Fruit fly (Drosophila melanogaster) whole organism, embryonic: ENCODE results near the gene CG42540.

Experiments used
- ATbp ChIP-seq: fragments of 200-800 bp; sonication (Bioruptor generic); optimal IDR thresholded peaks from 2 replicates; lab custom pipeline; 2017; ENCODE audit warnings: missing biosample characterization, mild to moderate bottlenecking, missing genetic modification characterization, missing genetic modification reagents
- Aef1 ChIP-seq: fragments of 200-800 bp; sonication (Bioruptor generic); IDR thresholded peaks from 3 replicates; pipeline ENCODE4 v1.3.6; 2022; ENCODE audit warnings: missing biosample characterization, missing genetic modification characterization
- CG10654 ChIP-seq: fragments of 200-800 bp; sonication (Bioruptor generic); optimal IDR thresholded peaks from 2 replicates; lab custom pipeline; 2016; ENCODE audit warnings: missing biosample characterization, missing genetic modification characterization
- CG11696 ChIP-seq: fragments of 200-800 bp; sonication (Bioruptor generic); IDR thresholded peaks from 2 replicates; pipeline ENCODE4 v1.3.6; 2022; ENCODE audit warnings: missing biosample characterization, missing genetic modification characterization
- CG12744 ChIP-seq: fragments of 200-800 bp; sonication (Bioruptor generic); optimal IDR thresholded peaks from 2 replicates; lab custom pipeline; 2016; ENCODE audit warnings: missing biosample characterization, missing genetic modification characterization
- CG13775 ChIP-seq: fragments of 200-800 bp; sonication (Bioruptor generic); optimal IDR thresholded peaks from 3 replicates; lab custom pipeline; 2017; ENCODE audit warnings: missing biosample characterization, mild to moderate bottlenecking, missing genetic modification characterization
- CG13894 ChIP-seq: fragments of 200-800 bp; sonication (Bioruptor generic); optimal IDR thresholded peaks from 3 replicates; lab custom pipeline; 2018; ENCODE audit warnings: missing biosample characterization, mild to moderate bottlenecking, missing genetic modification characterization, moderate library complexity
- CG14441 ChIP-seq: fragments of 200-800 bp; sonication (Bioruptor generic); IDR thresholded peaks from 2 replicates; pipeline ENCODE4 v1.3.6; 2022; ENCODE audit warnings: missing biosample characterization, missing genetic modification characterization
- CG14667 ChIP-seq: fragments of 200-800 bp; sonication (Bioruptor generic); IDR thresholded peaks from 2 replicates; pipeline ENCODE4 v1.3.6; 2022; ENCODE audit warnings: missing biosample characterization, missing genetic modification characterization
- CG14710 ChIP-seq: fragments of 200-800 bp; sonication (Bioruptor generic); optimal IDR thresholded peaks from 3 replicates; lab custom pipeline; 2019; ENCODE audit warnings: missing biosample characterization, mild to moderate bottlenecking, missing genetic modification characterization, moderate library complexity
- CG15269 ChIP-seq: fragments of 200-800 bp; sonication (Bioruptor generic); optimal IDR thresholded peaks from 2 replicates; lab custom pipeline; 2018; ENCODE audit warnings: missing biosample characterization, mild to moderate bottlenecking, missing genetic modification characterization, moderate library complexity
- CG2116 ChIP-seq: fragments of 200-800 bp; sonication (Bioruptor generic); optimal IDR thresholded peaks from 3 replicates; lab custom pipeline; 2018; ENCODE audit warnings: missing biosample characterization, mild to moderate bottlenecking, missing genetic modification characterization
- CG43689 ChIP-seq: fragments of 200-800 bp; sonication (Bioruptor generic); IDR thresholded peaks from 2 replicates; pipeline ENCODE4 v1.3.6; 2022; ENCODE audit warnings: missing biosample characterization, missing genetic modification characterization
- CG4707 ChIP-seq: fragments of 200-800 bp; sonication (Bioruptor generic); optimal IDR thresholded peaks from 2 replicates; lab custom pipeline; 2018; ENCODE audit warnings: missing biosample characterization, mild to moderate bottlenecking, missing genetic modification characterization, moderate library complexity
- CG5245 ChIP-seq: fragments of 200-800 bp; sonication (Bioruptor generic); optimal IDR thresholded peaks from 3 replicates; lab custom pipeline; 2016; ENCODE audit warnings: missing biosample characterization, missing genetic modification characterization
- CG6272 ChIP-seq: fragments of 200-800 bp; sonication (Bioruptor generic); IDR thresholded peaks from 2 replicates; pipeline ENCODE4 v1.3.6; 2022; ENCODE audit warnings: missing biosample characterization, missing genetic modification characterization
- CG6683 ChIP-seq: fragments of 200-800 bp; sonication (Bioruptor generic); optimal IDR thresholded peaks from 2 replicates; lab custom pipeline; 2017; ENCODE audit warnings: missing biosample characterization, mild to moderate bottlenecking, missing genetic modification characterization, missing genetic modification reagents
- CG6813 ChIP-seq: fragments of 200-800 bp; sonication (Bioruptor generic); optimal IDR thresholded peaks from 2 replicates; lab custom pipeline; 2017; ENCODE audit warnings: missing biosample characterization, missing genetic modification characterization, mild to moderate bottlenecking, moderate library complexity, missing genetic modification reagents
- CG7357 ChIP-seq: fragments of 200-800 bp; sonication (Bioruptor generic); IDR thresholded peaks from 3 replicates; pipeline ENCODE4 v1.3.6; 2022; ENCODE audit warnings: missing biosample characterization, missing genetic modification characterization
- CG7963 ChIP-seq: fragments of 200-800 bp; sonication (Bioruptor generic); IDR thresholded peaks from 3 replicates; pipeline ENCODE4 v1.3.6; 2022; ENCODE audit warnings: missing biosample characterization, missing genetic modification characterization; ENCODE audit not compliant: partially characterized antibody
- E2f1 ChIP-seq: fragments of 200-800 bp; sonication (Bioruptor generic); IDR thresholded peaks from 2 replicates; pipeline ENCODE4 v1.3.6; 2022; ENCODE audit warnings: missing biosample characterization, missing genetic modification characterization
- Fer1 ChIP-seq: fragments of 200-800 bp; sonication (Bioruptor generic); optimal IDR thresholded peaks from 2 replicates; lab custom pipeline; 2017; ENCODE audit warnings: missing biosample characterization, mild to moderate bottlenecking, missing genetic modification characterization
- GATAe ChIP-seq: fragments of 200-800 bp; sonication (Bioruptor generic); conservative IDR thresholded peaks from 2 replicates; pipeline ENCODE4 v1.3.6; 2022; ENCODE audit warnings: missing biosample characterization, missing genetic modification characterization
- HmgD ChIP-seq: fragments of 200-800 bp; sonication (Bioruptor generic); optimal IDR thresholded peaks from 3 replicates; lab custom pipeline; 2016; ENCODE audit warnings: missing biosample characterization, missing genetic modification characterization
- Hmx ChIP-seq: fragments of 200-800 bp; sonication (Bioruptor generic); optimal IDR thresholded peaks from 2 replicates; lab custom pipeline; 2016; ENCODE audit warnings: missing biosample characterization, missing genetic modification characterization
- Hr51 ChIP-seq, 2 experiments: fragments of 200-800 bp; sonication (Bioruptor generic); optimal IDR thresholded peaks; 2 replicates in 1 of 2; 3 replicates in 1 of 2; lab custom pipeline; 2016 to 2018; ENCODE audit warnings: missing biosample characterization in 2 of 2, missing genetic modification characterization in 2 of 2, mild to moderate bottlenecking in 1 of 2, moderate library complexity in 1 of 2
- Kr ChIP-seq: fragments of 200-800 bp; sonication (Bioruptor generic); optimal IDR thresholded peaks from 2 replicates; lab custom pipeline; 2017; ENCODE audit warnings: missing biosample characterization, mild to moderate bottlenecking, missing genetic modification characterization
- Lhr ChIP-seq: fragments of 200-800 bp; sonication (Bioruptor generic); optimal IDR thresholded peaks from 3 replicates; lab custom pipeline; 2017; ENCODE audit warnings: mild to moderate bottlenecking, missing biosample characterization, missing genetic modification reagents, missing genetic modification characterization
- Meics ChIP-seq: fragments of 200-800 bp; sonication (Bioruptor generic); optimal IDR thresholded peaks from 2 replicates; lab custom pipeline; 2017; ENCODE audit warnings: missing biosample characterization, mild to moderate bottlenecking, missing genetic modification characterization
- NC2β ChIP-seq: fragments of 200-800 bp; sonication (Bioruptor generic); optimal IDR thresholded peaks from 2 replicates; lab custom pipeline; 2016; ENCODE audit warnings: missing biosample characterization, missing genetic modification characterization
- Sox102F ChIP-seq: fragments of 200-800 bp; sonication (Bioruptor generic); optimal IDR thresholded peaks from 2 replicates; lab custom pipeline; 2018; ENCODE audit warnings: missing biosample characterization, mild to moderate bottlenecking, missing genetic modification characterization, moderate library complexity
- Tbp ChIP-seq: fragments of >200 bp; optimal IDR thresholded peaks from 2 replicates; lab custom pipeline; 2018; ENCODE audit warnings: missing biosample characterization, missing genetic modification characterization
- dmrt99B ChIP-seq: fragments of 200-800 bp; sonication (Bioruptor generic); optimal IDR thresholded peaks from 2 replicates; lab custom pipeline; 2018; ENCODE audit warnings: missing biosample characterization, mild to moderate bottlenecking, missing genetic modification characterization, moderate library complexity
- esg ChIP-seq: fragments of 200-800 bp; sonication (Bioruptor generic); conservative IDR thresholded peaks from 2 replicates; pipeline ENCODE4 v1.3.6; 2022; ENCODE audit warnings: missing biosample characterization, missing genetic modification characterization
- ewg ChIP-seq: fragments of 200-800 bp; sonication (Bioruptor generic); optimal IDR thresholded peaks from 3 replicates; lab custom pipeline; 2017; ENCODE audit warnings: mild to moderate bottlenecking, missing biosample characterization, missing genetic modification reagents, missing genetic modification characterization
- grau ChIP-seq: fragments of 200-800 bp; optimal IDR thresholded peaks from 3 replicates; lab custom pipeline; 2019; ENCODE audit warnings: missing biosample characterization, mild to moderate bottlenecking, missing genetic modification characterization, moderate library complexity
- h ChIP-seq: fragments of >200 bp; optimal IDR thresholded peaks from 2 replicates; lab custom pipeline; 2017
- mam ChIP-seq: fragments of 200-800 bp; sonication (Bioruptor generic); optimal IDR thresholded peaks from 3 replicates; lab custom pipeline; 2016; ENCODE audit warnings: missing biosample characterization, missing genetic modification characterization
- mirr ChIP-seq: fragments of 200-800 bp; sonication (Bioruptor generic); optimal IDR thresholded peaks from 3 replicates; lab custom pipeline; 2018; ENCODE audit warnings: missing biosample characterization, mild to moderate bottlenecking, missing genetic modification characterization
- mld ChIP-seq: fragments of 200-800 bp; sonication (Bioruptor generic); IDR thresholded peaks from 3 replicates; pipeline ENCODE4 v1.3.6; 2022; ENCODE audit warnings: missing biosample characterization, missing genetic modification characterization; ENCODE audit not compliant: partially characterized antibody
- peb ChIP-seq: fragments of 200-800 bp; sonication (Bioruptor generic); IDR thresholded peaks from 2 replicates; pipeline ENCODE4 v1.3.6; 2022; ENCODE audit warnings: missing biosample characterization, missing genetic modification characterization
- prd ChIP-seq, 3 experiments: fragments of >200 bp in 2 of 3; fragments of 200-800 bp in 1 of 3; sonication (Bioruptor generic) in 1 of 3; optimal IDR thresholded peaks in 2 of 3; IDR thresholded peaks in 1 of 3; 2 replicates in 2 of 3; 3 replicates in 1 of 3; pipeline versions ENCODE4 v1.3.6 to Lab custom; 2017 to 2022; ENCODE audit warnings: missing biosample characterization in 1 of 3, missing genetic modification characterization in 1 of 3
- row ChIP-seq: fragments of 200-800 bp; sonication (Bioruptor generic); IDR thresholded peaks from 3 replicates; pipeline ENCODE4 v1.3.6; 2022; ENCODE audit warnings: missing biosample characterization, missing genetic modification characterization
- sd ChIP-seq: fragments of 200-800 bp; sonication (Bioruptor generic); optimal IDR thresholded peaks from 3 replicates; lab custom pipeline; 2018; ENCODE audit warnings: missing biosample characterization, mild to moderate bottlenecking, missing genetic modification characterization, moderate library complexity
- slbo ChIP-seq: fragments of 200-800 bp; sonication (Bioruptor generic); IDR thresholded peaks from 2 replicates; pipeline ENCODE4 v1.3.6; 2022; ENCODE audit warnings: missing biosample characterization, missing genetic modification characterization
- tap ChIP-seq: fragments of 200-800 bp; optimal IDR thresholded peaks from 3 replicates; lab custom pipeline; 2019; ENCODE audit warnings: missing biosample characterization, mild to moderate bottlenecking, missing genetic modification characterization, moderate library complexity
- trem ChIP-seq: fragments of 200-800 bp; optimal IDR thresholded peaks from 3 replicates; lab custom pipeline; 2019; ENCODE audit warnings: missing biosample characterization, mild to moderate bottlenecking, missing genetic modification characterization, moderate library complexity
- yki ChIP-seq: fragments of >200 bp; optimal IDR thresholded peaks from 3 replicates; lab custom pipeline; 2018
- z ChIP-seq: fragments of 200-800 bp; sonication (Bioruptor generic); IDR thresholded peaks from 3 replicates; pipeline ENCODE4 v1.3.6; 2022; ENCODE audit warnings: missing biosample characterization, missing genetic modification characterization
- zen2 ChIP-seq: fragments of 200-800 bp; sonication (Bioruptor generic); IDR thresholded peaks from 3 replicates; pipeline ENCODE4 v1.3.6; 2022; ENCODE audit warnings: missing biosample characterization, missing genetic modification characterization; ENCODE audit not compliant: partially characterized antibody
- zfh1 ChIP-seq: fragments of 200-800 bp; sonication (Bioruptor generic); IDR thresholded peaks from 3 replicates; pipeline ENCODE4 v1.3.6; 2022; ENCODE audit warnings: missing biosample characterization, missing genetic modification characterization

CG42540 gene

DNA sequence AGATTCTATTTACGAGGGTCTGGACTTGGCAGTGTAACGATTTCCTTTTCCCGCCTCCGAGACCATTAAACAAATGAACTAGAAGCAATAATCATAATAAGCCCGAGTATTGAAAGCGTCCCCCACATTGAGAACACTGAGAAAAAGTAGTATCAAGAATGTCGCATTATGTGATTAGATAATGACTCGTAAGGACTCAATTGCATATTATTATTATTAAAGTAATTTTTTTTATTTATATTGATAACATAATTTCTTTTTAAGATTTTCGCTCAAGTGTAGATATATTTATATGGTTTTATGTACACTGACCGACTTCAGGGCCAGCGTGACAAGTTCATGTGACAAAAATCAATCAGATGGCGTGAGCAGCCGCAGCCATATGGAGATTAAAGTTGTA lies 47.6 kb downstream of the CG42540 start (continued):
- TF ChIP-seq grau (tag; lab: Kevin White, UChicago), result peak; percentile 58
- peak; percentile 5 for TF ChIP-seq sd (tag; lab: Kevin White, UChicago)
- TF ChIP-seq zfh1 (GFP tag; lab: Robert Waterston, UW), result 0 out of 3 replicates have a peak, but pooled peaks have one; percentile 36
- no peak for TF ChIP-seq tap
- TF ChIP-seq E2f1, result no peak
- TF ChIP-seq CG14441, result peak; percentile 47
- TF ChIP-seq Tbp, result no peak
- peak; percentile 49 for TF ChIP-seq ATbp
- no peak for TF ChIP-seq zen2
- no peak for TF ChIP-seq h (lab: Kevin White, UChicago)
- peak; percentile 17 for TF ChIP-seq CG6683 (GFP tag; lab: Kevin White, UChicago)
- TF ChIP-seq CG7963 (GFP tag; lab: Robert Waterston, UW), result no peak
- no peak for TF ChIP-seq CG2116 (GFP tag; lab: Kevin White, UChicago)
- TF ChIP-seq mam (GFP tag; lab: Kevin White, UChicago), result no peak
- TF ChIP-seq NC2β (GFP tag; lab: Kevin White, UChicago), result no peak
- no peak for TF ChIP-seq Hmx (GFP tag; lab: Kevin White, UChicago)
- no peak for TF ChIP-seq yki (lab: Kevin White, UChicago)
- TF ChIP-seq Aef1 (GFP tag; lab: Robert Waterston, UW), result peak; percentile 42; the same call in 2 of the 3 replicates
- no peak for TF ChIP-seq Kr
- TF ChIP-seq ewg (GFP tag; lab: Kevin White, UChicago), result no peak
- peak; percentile 46; the same call in 1 of the 2 replicates for TF ChIP-seq CG43689 (GFP tag; lab: Robert Waterston, UW)
- TF ChIP-seq slbo (GFP tag; lab: Robert Waterston, UW), result peak; percentile 62
- no peak for TF ChIP-seq z
- peak in 1 of 2 experiments; percentile 62 for TF ChIP-seq Hr51 (GFP tag; optimal IDR thresholded peaks at IDR 0.05; lab: Kevin White, UChicago)
- 0 out of 3 replicates have a peak, but pooled peaks have one; percentile 22 for TF ChIP-seq CG7357 (GFP tag; lab: Robert Waterston, UW)
- peak; percentile 62 for TF ChIP-seq row (GFP tag; lab: Robert Waterston, UW)
- peak; percentile 27 for TF ChIP-seq CG10654 (GFP tag; lab: Kevin White, UChicago)
- peak; percentile 2 for TF ChIP-seq CG6813
- TF ChIP-seq CG4707 (GFP tag; lab: Kevin White, UChicago), result no peak
- no peak for TF ChIP-seq trem (tag; lab: Kevin White, UChicago)
- TF ChIP-seq mirr (GFP tag; lab: Kevin White, UChicago), result no peak
- no peak for TF ChIP-seq Lhr (GFP tag; lab: Kevin White, UChicago)
- TF ChIP-seq peb (GFP tag; lab: Robert Waterston, UW), result no peak
- TF ChIP-seq GATAe (GFP tag; lab: Robert Waterston, UW), result 0 out of 2 replicates have a peak, but pooled peaks have one; percentile 14
- TF ChIP-seq CG11696 (GFP tag; lab: Robert Waterston, UW), result 0 out of 2 replicates have a peak, but pooled peaks have one; percentile 36
- TF ChIP-seq CG13775 (GFP tag; lab: Kevin White, UChicago), result peak; percentile 0
- TF ChIP-seq CG14710, result peak; percentile 36
- no peak for TF ChIP-seq CG12744
- no peak for TF ChIP-seq CG6272 (GFP tag; lab: Robert Waterston, UW)
- TF ChIP-seq CG15269 (tag; lab: Kevin White, UChicago), result peak; percentile 64
- no peak for TF ChIP-seq HmgD (GFP tag; lab: Kevin White, UChicago)
- no peak for TF ChIP-seq prd (optimal IDR thresholded peaks at IDR 0.05; lab: Kevin White, UChicago)
- peak; percentile 63 for TF ChIP-seq prd (GFP tag; IDR thresholded peaks at IDR 0.05; lab: Robert Waterston, UW)
- TF ChIP-seq CG14667 (GFP tag; lab: Robert Waterston, UW), result no peak
- peak; percentile 58 for TF ChIP-seq esg (GFP tag; lab: Robert Waterston, UW)
- TF ChIP-seq mld (GFP tag; lab: Robert Waterston, UW), result no peak
- TF ChIP-seq dmrt99B (tag; lab: Kevin White, UChicago), result peak; percentile 59
- TF ChIP-seq CG13894 (tag; lab: Kevin White, UChicago), result peak; percentile 40
- peak; percentile 55 for TF ChIP-seq Fer1 (GFP tag; lab: Kevin White, UChicago)
- no peak for TF ChIP-seq CG5245 (GFP tag; lab: Kevin White, UChicago)
- peak; percentile 72 for TF ChIP-seq Sox102F
- TF ChIP-seq Meics (GFP tag; lab: Kevin White, UChicago), result peak; percentile 34
